Worm (Caenorhabditis elegans): ENCODE data around the gene C33C12.12.

Gene C33C12.12

DNA sequence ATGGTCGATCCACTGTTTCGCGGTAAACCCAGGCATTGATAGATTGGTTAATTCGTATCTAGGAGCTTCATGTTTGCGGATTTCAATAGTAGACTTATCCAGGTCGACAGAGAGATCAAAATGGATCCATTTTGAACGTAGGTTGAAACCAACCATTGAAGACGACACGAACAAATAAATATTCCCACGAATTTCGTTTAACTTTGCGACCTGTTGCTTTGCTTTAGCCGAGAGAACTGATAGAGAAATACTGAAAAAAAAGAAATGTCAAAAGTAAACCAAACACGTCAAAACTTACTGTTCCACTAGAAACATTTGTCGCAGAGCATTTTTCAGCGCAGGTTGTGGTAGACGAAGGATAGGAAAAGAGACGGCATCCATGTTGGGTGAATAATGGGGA lies 1.6 kb downstream of the C33C12.12 start, which contains the start of gene fbxb-38:
Gene fbxb-38 (minus strand): TSS at position 390 of the 400 bp plus-strand sequence.
- no peak for TF ChIP-seq tbp1 (GFP tag; optimal IDR thresholded peaks at IDR 0.05)
- no peak for TF ChIP-seq rpc-1 (optimal IDR thresholded peaks at IDR 0.05)
- TF ChIP-seq rpc-1 (tag; optimal IDR thresholded peaks at IDR 0.05): no peak
- no peak for TF ChIP-seq sea-2 (GFP tag; IDR thresholded peaks at IDR 0.05)
- no peak for TF ChIP-seq F22D6.2 (tag; optimal IDR thresholded peaks at IDR 0.05)
- no peak for TF ChIP-seq lsy-27 (tag; optimal IDR thresholded peaks at IDR 0.05; ENCODE audit: borderline replicate concordance, insufficient read depth)
- no peak for TF ChIP-seq repo-1 (tag; optimal IDR thresholded peaks at IDR 0.05)
- TF ChIP-seq xnd-1 (tag; optimal IDR thresholded peaks at IDR 0.05): no peak
- TF ChIP-seq egl-18 (GFP tag; IDR thresholded peaks at IDR 0.05): no peak
- TF ChIP-seq B0336.3 (GFP tag; IDR thresholded peaks at IDR 0.05): no peak
- no peak for TF ChIP-seq tlf-1 (GFP tag; optimal IDR thresholded peaks at IDR 0.05)
- no peak for TF ChIP-seq mel-28 (tag; optimal IDR thresholded peaks at IDR 0.05; ENCODE audit: borderline replicate concordance)
- TF ChIP-seq pha-4 (tag; optimal IDR thresholded peaks at IDR 0.05): no peak
- no peak for TF ChIP-seq mes-4 (tag; optimal IDR thresholded peaks at IDR 0.05)
- no peak for TF ChIP-seq attf-6 (GFP tag; IDR thresholded peaks at IDR 0.05)
- no peak for TF ChIP-seq dpl-1 (GFP tag; optimal IDR thresholded peaks at IDR 0.05)
- TF ChIP-seq ceh-58 (GFP tag; IDR thresholded peaks at IDR 0.05): no peak
- no peak for TF ChIP-seq ztf-18 (tag; optimal IDR thresholded peaks at IDR 0.05)

DNA sequence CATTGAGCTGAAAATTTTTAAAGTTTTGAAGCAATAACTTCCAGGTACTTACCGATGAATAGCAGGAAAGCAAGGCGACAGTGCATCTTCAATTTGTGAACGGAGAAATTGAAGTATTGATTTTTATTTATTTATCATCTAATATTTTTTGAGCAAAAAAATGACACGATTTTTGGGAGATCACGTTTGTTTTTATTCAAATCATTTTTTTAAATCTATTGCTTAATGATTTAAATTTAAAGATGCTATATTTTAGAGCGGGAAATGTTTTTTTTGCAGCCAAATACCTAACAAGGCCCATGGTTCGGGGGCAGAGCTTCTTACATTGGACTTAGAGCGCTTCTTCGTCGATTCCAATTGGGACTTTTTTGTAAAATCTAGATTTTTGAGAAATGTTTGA lies 3.6 kb downstream of the C33C12.12 start, which contains the start of gene C33C12.4:
Gene C33C12.4 (minus strand): TSS at position 101 of the 400 bp plus-strand sequence.
- TF ChIP-seq ztf-18 (tag; optimal IDR thresholded peaks at IDR 0.05) (no peak), cebp-1 (GFP tag; IDR thresholded peaks at IDR 0.05) (no peak), cebp-1 (tag; optimal IDR thresholded peaks at IDR 0.05) (no peak), ama-1 (optimal IDR thresholded peaks at IDR 0.05) (no peak), ama-1 (GFP tag; optimal IDR thresholded peaks at IDR 0.05) (no peak), madf-10 (tag; optimal IDR thresholded peaks at IDR 0.05) (no peak), mel-28 (tag; optimal IDR thresholded peaks at IDR 0.05; ENCODE audit: borderline replicate concordance) (no peak), F55B11.4 (tag; optimal IDR thresholded peaks at IDR 0.05; ENCODE audit: borderline replicate concordance, insufficient read depth) (no peak), F10E7.11 (tag; optimal IDR thresholded peaks at IDR 0.05) (no peak), nhr-120 (GFP tag; IDR thresholded peaks at IDR 0.05) (no peak), pbrm-1 (GFP tag; IDR thresholded peaks at IDR 0.05) (no peak), repo-1 (tag; optimal IDR thresholded peaks at IDR 0.05) (no peak), rcor-1 (GFP tag; IDR thresholded peaks at IDR 0.05) (no peak), B0035.1 (tag; optimal IDR thresholded peaks at IDR 0.05) (no peak), hrde-1 (tag; optimal IDR thresholded peaks at IDR 0.05; ENCODE audit: borderline replicate concordance) (no peak), akir-1 (GFP tag; optimal IDR thresholded peaks at IDR 0.05) (no peak), F39B2.1 (GFP tag; IDR thresholded peaks at IDR 0.05) (no peak), let-526 (GFP tag; IDR thresholded peaks at IDR 0.05) (no peak), efl-1 (GFP tag; optimal IDR thresholded peaks at IDR 0.05) (no peak), ceh-100 (GFP tag; IDR thresholded peaks at IDR 0.05) (no peak), mxl-1 (tag; optimal IDR thresholded peaks at IDR 0.05) (no peak), ceh-79 (tag; optimal IDR thresholded peaks at IDR 0.05) (no peak)

DNA sequence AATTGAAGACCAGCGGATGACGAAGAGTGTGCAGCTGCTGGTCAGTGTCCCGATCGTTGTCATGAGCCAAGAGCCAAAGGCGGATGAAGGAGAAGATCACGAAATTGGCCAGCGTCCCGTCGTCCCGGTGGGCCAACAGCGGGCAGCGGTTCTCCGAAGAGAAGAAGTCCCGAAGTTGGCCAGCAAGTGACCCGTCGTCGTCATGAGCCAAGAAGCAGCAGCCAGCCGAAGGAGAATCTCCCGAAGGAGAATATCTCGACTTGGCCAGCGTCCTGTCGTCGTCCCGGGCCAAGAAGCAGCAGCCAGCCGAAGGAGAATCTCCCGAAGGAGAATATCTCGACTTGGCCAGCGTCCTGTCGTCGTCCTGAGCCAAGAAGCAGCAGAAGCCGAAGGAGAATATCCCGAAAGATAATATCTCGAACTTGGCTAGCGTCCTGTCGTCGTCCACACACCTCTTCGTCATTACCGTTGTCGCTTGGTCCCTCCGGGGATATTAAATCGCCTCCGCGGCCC lies 6.6 kb downstream of the C33C12.12 start, which contains the start of gene C33C12.11:
Gene C33C12.11 (minus strand): TSS at position 463 of the 513 bp plus-strand sequence.
- peak; percentile 59; the same call in 1 of the 2 replicates for TF ChIP-seq egrh-3 (GFP tag; IDR thresholded peaks at IDR 0.05)
